Fruit fly (Drosophila melanogaster) whole organism, pupa: ENCODE data around the gene CG5641.

Source experiments
- CG10348 ChIP-seq: fragments of 200-800 bp; sonication (Bioruptor generic); IDR thresholded peaks from 2 replicates; pipeline ENCODE4 v1.3.6; 2022; ENCODE audit warnings: missing biosample characterization, missing genetic modification characterization
- CG13204 ChIP-seq: fragments of 200-800 bp; sonication (Bioruptor generic); optimal IDR thresholded peaks from 2 replicates; lab custom pipeline; 2018; ENCODE audit warnings: missing biosample characterization, mild to moderate bottlenecking, missing genetic modification characterization, moderate library complexity
- CG17806 ChIP-seq: fragments of 200-800 bp; sonication (Bioruptor generic); optimal IDR thresholded peaks from 2 replicates; lab custom pipeline; 2018; ENCODE audit warnings: missing biosample characterization, mild to moderate bottlenecking, missing genetic modification characterization, moderate library complexity
- CG32121 ChIP-seq: fragments of 200-800 bp; sonication (Bioruptor generic); IDR thresholded peaks from 2 replicates; pipeline ENCODE4 v1.3.6; 2022; ENCODE audit warnings: missing biosample characterization, missing genetic modification characterization
- CG4496 ChIP-seq: fragments of 200-800 bp; sonication (Bioruptor generic); IDR thresholded peaks from 3 replicates; pipeline ENCODE4 v1.3.6; 2022; ENCODE audit warnings: missing biosample characterization, missing genetic modification characterization
- CG8159 ChIP-seq: fragments of 200-800 bp; sonication (Bioruptor generic); optimal IDR thresholded peaks from 3 replicates; lab custom pipeline; 2018; ENCODE audit warnings: missing biosample characterization, mild to moderate bottlenecking, missing genetic modification characterization, moderate library complexity
- CG8301 ChIP-seq: fragments of 200-800 bp; sonication (Bioruptor generic); optimal IDR thresholded peaks from 2 replicates; lab custom pipeline; 2018; ENCODE audit warnings: missing biosample characterization, mild to moderate bottlenecking, missing genetic modification characterization
- D1 ChIP-seq: fragments of 200-800 bp; sonication (Bioruptor generic); optimal IDR thresholded peaks from 2 replicates; lab custom pipeline; 2018; ENCODE audit warnings: missing biosample characterization, mild to moderate bottlenecking, missing genetic modification characterization, moderate library complexity
- EcR ChIP-seq: fragments of 200-800 bp; sonication (Bioruptor generic); optimal IDR thresholded peaks from 3 replicates; lab custom pipeline; 2019; ENCODE audit warnings: missing biosample characterization, missing genetic modification characterization, mild to moderate bottlenecking, moderate library complexity, missing genetic modification reagents
- Pif1A ChIP-seq: fragments of 200-800 bp; sonication (Bioruptor generic); optimal IDR thresholded peaks from 3 replicates; lab custom pipeline; 2016; ENCODE audit warnings: missing biosample characterization, missing genetic modification characterization
- Pif1B ChIP-seq: fragments of 200-800 bp; sonication (Bioruptor generic); optimal IDR thresholded peaks from 3 replicates; lab custom pipeline; 2016; ENCODE audit warnings: missing biosample characterization, missing genetic modification characterization
- gl ChIP-seq: fragments of 200-800 bp; sonication (Bioruptor generic); optimal IDR thresholded peaks from 2 replicates; lab custom pipeline; 2018; ENCODE audit warnings: missing biosample characterization, mild to moderate bottlenecking, missing genetic modification characterization

DNA sequence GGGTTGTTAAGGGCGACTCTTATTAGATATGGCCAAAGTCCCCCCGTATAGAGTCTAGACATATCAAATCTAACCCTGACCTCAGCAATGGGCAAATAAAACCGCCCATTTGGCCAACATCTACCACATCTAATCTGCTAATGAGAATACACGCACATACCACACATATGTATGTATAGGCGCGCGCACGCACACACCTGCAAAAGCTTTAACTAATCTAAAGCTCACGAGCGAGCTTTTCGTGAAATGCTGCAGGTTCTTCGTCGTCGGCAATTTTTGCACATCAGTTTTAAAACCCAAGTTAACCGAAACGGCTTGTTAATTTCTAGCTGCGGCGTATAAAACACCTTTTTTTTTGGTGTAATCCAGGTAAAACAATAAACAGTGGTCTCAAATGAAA lies 14.7 kb upstream of the CG5641 start:
- TF ChIP-seq CG10348 (GFP tag; lab: Robert Waterston, UW): no peak
- TF ChIP-seq CG13204: no peak
- no peak for TF ChIP-seq EcR (GFP tag; lab: Kevin White, UChicago)
- no peak for TF ChIP-seq Pif1A
- no peak for TF ChIP-seq Pif1B (GFP tag; lab: Kevin White, UChicago)
- TF ChIP-seq CG17806 (tag; lab: Kevin White, UChicago): no peak
- TF ChIP-seq CG8301 (tag; lab: Kevin White, UChicago): no peak
- no peak for TF ChIP-seq CG32121 (GFP tag; lab: Robert Waterston, UW)
- no peak for TF ChIP-seq CG8159 (tag; lab: Kevin White, UChicago)
- TF ChIP-seq CG4496 (GFP tag; lab: Robert Waterston, UW): no peak
- no peak for TF ChIP-seq D1 (tag; lab: Kevin White, UChicago)
- TF ChIP-seq gl (tag; lab: Kevin White, UChicago): no peak
